Fruit fly (Drosophila melanogaster): ENCODE results near the gene CG9970.

- TF ChIP-seq CG8119 (GFP tag; IDR thresholded peaks at IDR 0.05) (no peak), CG3032 (tag; optimal IDR thresholded peaks at IDR 0.05) (no peak), CG6854 (GFP tag; optimal IDR thresholded peaks at IDR 0.05) (no peak), Sox102F (GFP tag; optimal IDR thresholded peaks at IDR 0.05) (no peak), spab (GFP tag; optimal IDR thresholded peaks at IDR 0.05) (no peak), CG11762 (GFP tag; optimal IDR thresholded peaks at IDR 0.05; ENCODE audit: insufficient read depth) (no peak), CG11294 (GFP tag; IDR thresholded peaks at IDR 0.05) (no peak), CG4318 (GFP tag; optimal IDR thresholded peaks at IDR 0.05) (no peak), CG6808 (GFP tag; optimal IDR thresholded peaks at IDR 0.05) (no peak), Hr39 (GFP tag; optimal IDR thresholded peaks at IDR 0.05) (no peak)
Measured at dm6 chr3L:2892105-2892504, 24.3 kb downstream of the CG9970 start, which contains the start of gene spz5.
